Fruit fly (Drosophila melanogaster) whole organism, embryonic: ENCODE measurements around the gene CG15728.

ENCODE experiments used
- Abd-B ChIP-seq: fragments of 200-800 bp; sonication (Bioruptor generic); optimal IDR thresholded peaks from 2 replicates; lab custom pipeline; 2018; ENCODE audit warnings: missing biosample characterization, mild to moderate bottlenecking, missing genetic modification characterization, moderate library complexity
- CG10147 ChIP-seq: fragments of 200-800 bp; sonication (Bioruptor generic); optimal IDR thresholded peaks from 2 replicates; lab custom pipeline; 2019; ENCODE audit warnings: missing biosample characterization, mild to moderate bottlenecking, missing genetic modification characterization, moderate library complexity
- CG10321 ChIP-seq: fragments of 200-800 bp; sonication (Bioruptor generic); IDR thresholded peaks from 2 replicates; pipeline ENCODE4 v1.3.6; 2022; ENCODE audit warnings: missing biosample characterization, missing genetic modification characterization
- CG11504 ChIP-seq: fragments of 200-800 bp; sonication (Bioruptor generic); optimal IDR thresholded peaks from 3 replicates; lab custom pipeline; 2019; ENCODE audit warnings: missing biosample characterization, mild to moderate bottlenecking, missing genetic modification characterization, moderate library complexity
- CG13775 ChIP-seq: fragments of 200-800 bp; sonication (Bioruptor generic); optimal IDR thresholded peaks from 3 replicates; lab custom pipeline; 2017; ENCODE audit warnings: missing biosample characterization, mild to moderate bottlenecking, missing genetic modification characterization
- CG1529 ChIP-seq: fragments of 200-800 bp; sonication (Bioruptor generic); optimal IDR thresholded peaks from 3 replicates; lab custom pipeline; 2018; ENCODE audit warnings: missing biosample characterization, missing genetic modification characterization
- CG15601 ChIP-seq: fragments of 200-800 bp; sonication (Bioruptor generic); optimal IDR thresholded peaks from 3 replicates; lab custom pipeline; 2019; ENCODE audit warnings: missing biosample characterization, mild to moderate bottlenecking, missing genetic modification characterization, moderate library complexity
- CG15696 ChIP-seq: fragments of 200-800 bp; sonication (Bioruptor generic); optimal IDR thresholded peaks from 2 replicates; lab custom pipeline; 2019; ENCODE audit warnings: missing biosample characterization, mild to moderate bottlenecking, missing genetic modification characterization, moderate library complexity
- CG18599 ChIP-seq: fragments of 200-800 bp; sonication (Bioruptor generic); optimal IDR thresholded peaks from 3 replicates; lab custom pipeline; 2017; ENCODE audit warnings: missing biosample characterization, missing genetic modification characterization, mild to moderate bottlenecking, moderate library complexity, missing genetic modification reagents
- CG18619 ChIP-seq: fragments of 200-800 bp; sonication (Bioruptor generic); optimal IDR thresholded peaks from 3 replicates; lab custom pipeline; 2017; ENCODE audit warnings: missing biosample characterization, mild to moderate bottlenecking, missing genetic modification characterization
- CG30020 ChIP-seq: fragments of 200-800 bp; optimal IDR thresholded peaks from 2 replicates; lab custom pipeline; 2019; ENCODE audit warnings: missing biosample characterization, mild to moderate bottlenecking, missing genetic modification characterization, moderate library complexity
- CG4707 ChIP-seq: fragments of 200-800 bp; sonication (Bioruptor generic); optimal IDR thresholded peaks from 2 replicates; lab custom pipeline; 2018; ENCODE audit warnings: missing biosample characterization, mild to moderate bottlenecking, missing genetic modification characterization, moderate library complexity
- CG4854 ChIP-seq: fragments of 200-800 bp; sonication (Bioruptor generic); optimal IDR thresholded peaks from 2 replicates; lab custom pipeline; 2016; ENCODE audit warnings: missing biosample characterization, missing genetic modification characterization, inconsistent platforms
- CG6254 ChIP-seq: fragments of 200-800 bp; sonication (Bioruptor generic); optimal IDR thresholded peaks from 3 replicates; lab custom pipeline; 2017; ENCODE audit warnings: mild to moderate bottlenecking, missing biosample characterization, missing genetic modification reagents, missing genetic modification characterization
- CG6854 ChIP-seq: fragments of 200-800 bp; sonication (Bioruptor generic); optimal IDR thresholded peaks from 3 replicates; lab custom pipeline; 2017; ENCODE audit warnings: missing biosample characterization, mild to moderate bottlenecking, missing genetic modification characterization
- CG7372 ChIP-seq: fragments of 200-800 bp; sonication (Bioruptor generic); IDR thresholded peaks from 2 replicates; pipeline ENCODE4 v1.3.6; 2022; ENCODE audit warnings: missing biosample characterization, missing genetic modification characterization
- Dek ChIP-seq: fragments of 200-800 bp; sonication (Bioruptor generic); optimal IDR thresholded peaks from 3 replicates; lab custom pipeline; 2019; ENCODE audit warnings: missing biosample characterization, mild to moderate bottlenecking, missing genetic modification characterization, moderate library complexity
- Dfd ChIP-seq, 2 experiments: fragments of >200 bp; optimal IDR thresholded peaks; 2 replicates each; lab custom pipeline; 2017; ENCODE audit warnings: missing biosample characterization in 2 of 2, missing genetic modification characterization in 2 of 2
- Dp ChIP-seq: fragments of 200-800 bp; sonication (Bioruptor generic); optimal IDR thresholded peaks from 2 replicates; lab custom pipeline; 2018; ENCODE audit warnings: missing biosample characterization, mild to moderate bottlenecking, missing genetic modification characterization, moderate library complexity
- Drgx ChIP-seq: fragments of 200-800 bp; sonication (Bioruptor generic); IDR thresholded peaks from 2 replicates; pipeline ENCODE4 v1.3.6; 2022; ENCODE audit warnings: missing biosample characterization, missing genetic modification characterization
- GATAe ChIP-seq: fragments of 200-800 bp; sonication (Bioruptor generic); conservative IDR thresholded peaks from 2 replicates; pipeline ENCODE4 v1.3.6; 2022; ENCODE audit warnings: missing biosample characterization, missing genetic modification characterization
- Lim3 ChIP-seq: fragments of 200-800 bp; sonication (Bioruptor generic); IDR thresholded peaks from 2 replicates; pipeline ENCODE4 v1.3.6; 2022; ENCODE audit warnings: missing biosample characterization, missing genetic modification characterization
- MBD-R2 ChIP-seq: fragments of 200-800 bp; sonication (Bioruptor generic); IDR thresholded peaks from 2 replicates; pipeline ENCODE4 v1.3.6; 2022; ENCODE audit warnings: missing biosample characterization, missing genetic modification characterization
- Mes4 ChIP-seq: fragments of 200-800 bp; sonication (Bioruptor generic); optimal IDR thresholded peaks from 2 replicates; lab custom pipeline; 2016; ENCODE audit warnings: missing biosample characterization, missing genetic modification characterization
- Neu2 ChIP-seq: fragments of 200-800 bp; sonication (Bioruptor generic); optimal IDR thresholded peaks from 3 replicates; lab custom pipeline; 2016; ENCODE audit warnings: missing biosample characterization, missing genetic modification characterization, borderline replicate concordance
- Rfx ChIP-seq: fragments of 200-800 bp; sonication (Bioruptor generic); IDR thresholded peaks from 2 replicates; pipeline ENCODE4 v1.3.6; 2022; ENCODE audit warnings: missing biosample characterization, missing genetic modification characterization
- Ssrp ChIP-seq: fragments of 200-800 bp; sonication (Bioruptor generic); optimal IDR thresholded peaks from 2 replicates; lab custom pipeline; 2018; ENCODE audit warnings: missing biosample characterization, mild to moderate bottlenecking, missing genetic modification characterization, moderate library complexity
- bbx ChIP-seq: fragments of 200-800 bp; sonication (Bioruptor generic); IDR thresholded peaks from 2 replicates; pipeline ENCODE4 v1.3.6; 2022; ENCODE audit warnings: missing biosample characterization, missing genetic modification characterization; ENCODE audit not compliant: partially characterized antibody
- cas ChIP-seq: fragments of 200-800 bp; sonication (Bioruptor generic); IDR thresholded peaks from 2 replicates; pipeline ENCODE4 v1.3.6; 2022; ENCODE audit warnings: missing biosample characterization, missing genetic modification characterization
- dimm ChIP-seq: fragments of 200-800 bp; sonication (Bioruptor generic); IDR thresholded peaks from 2 replicates; pipeline ENCODE4 v1.3.6; 2022; ENCODE audit warnings: missing biosample characterization, missing genetic modification characterization
- eyg ChIP-seq: fragments of 200-800 bp; sonication (Bioruptor generic); optimal IDR thresholded peaks from 3 replicates; lab custom pipeline; 2016; ENCODE audit warnings: missing biosample characterization, missing genetic modification characterization
- fd64A ChIP-seq: fragments of 200-800 bp; sonication (Bioruptor generic); optimal IDR thresholded peaks from 3 replicates; lab custom pipeline; 2018; ENCODE audit warnings: missing biosample characterization, mild to moderate bottlenecking, missing genetic modification characterization
- gem ChIP-seq: fragments of 200-800 bp; sonication (Bioruptor generic); optimal IDR thresholded peaks from 2 replicates; lab custom pipeline; 2019; ENCODE audit warnings: missing biosample characterization, mild to moderate bottlenecking, missing genetic modification characterization, moderate library complexity
- gfzf ChIP-seq: fragments of 200-800 bp; sonication (Bioruptor generic); optimal IDR thresholded peaks from 2 replicates; lab custom pipeline; 2016; ENCODE audit warnings: missing biosample characterization, mild to moderate bottlenecking, missing genetic modification characterization, moderate library complexity
- gro ChIP-seq: fragments of 200-800 bp; sonication (Bioruptor generic); optimal IDR thresholded peaks from 2 replicates; lab custom pipeline; 2016; ENCODE audit warnings: missing biosample characterization, missing genetic modification characterization
- ken ChIP-seq: fragments of 200-800 bp; sonication (Bioruptor generic); IDR thresholded peaks from 3 replicates; pipeline ENCODE4 v1.3.6; 2022; ENCODE audit warnings: missing biosample characterization, missing genetic modification characterization
- lilli ChIP-seq: fragments of 200-800 bp; sonication (Bioruptor generic); optimal IDR thresholded peaks from 3 replicates; lab custom pipeline; 2016; ENCODE audit warnings: missing biosample characterization, missing genetic modification characterization
- lmd ChIP-seq: fragments of 200-800 bp; sonication (Bioruptor generic); IDR thresholded peaks from 2 replicates; pipeline ENCODE4 v1.3.6; 2022; ENCODE audit warnings: missing biosample characterization, missing genetic modification characterization
- lov ChIP-seq, 2 experiments: fragments of 200-800 bp in 1 of 2; fragments of >200 bp in 1 of 2; sonication (Bioruptor generic) in 1 of 2; IDR thresholded peaks in 1 of 2; optimal IDR thresholded peaks in 1 of 2; 2 replicates in 1 of 2; 3 replicates in 1 of 2; pipeline versions ENCODE4 v1.3.6 to Lab custom; 2017 to 2022; ENCODE audit warnings: missing biosample characterization in 1 of 2, missing genetic modification characterization in 1 of 2
- nau ChIP-seq: fragments of 200-800 bp; sonication (Bioruptor generic); optimal IDR thresholded peaks from 3 replicates; lab custom pipeline; 2017; ENCODE audit warnings: missing biosample characterization, mild to moderate bottlenecking, missing genetic modification characterization, missing genetic modification reagents
- pho ChIP-seq: fragments of 200-800 bp; sonication (Bioruptor generic); optimal IDR thresholded peaks from 2 replicates; lab custom pipeline; 2016; ENCODE audit warnings: missing biosample characterization, missing genetic modification characterization
- pnt ChIP-seq: fragments of 200-800 bp; sonication (Bioruptor generic); optimal IDR thresholded peaks from 3 replicates; lab custom pipeline; 2016; ENCODE audit warnings: missing biosample characterization, missing genetic modification characterization
- sens-2 ChIP-seq: fragments of 200-800 bp; sonication (Bioruptor generic); IDR thresholded peaks from 2 replicates; pipeline ENCODE4 v1.3.6; 2022; ENCODE audit warnings: missing biosample characterization, missing genetic modification characterization
- ssp ChIP-seq: fragments of 200-800 bp; sonication (Bioruptor generic); IDR thresholded peaks from 2 replicates; pipeline ENCODE4 v1.3.6; 2022; ENCODE audit warnings: missing biosample characterization, missing genetic modification characterization
- tin ChIP-seq: fragments of 200-800 bp; sonication (Bioruptor generic); optimal IDR thresholded peaks from 3 replicates; lab custom pipeline; 2016; ENCODE audit warnings: missing biosample characterization, missing genetic modification characterization
- toy ChIP-seq: fragments of 200-800 bp; sonication (Bioruptor generic); IDR thresholded peaks from 2 replicates; pipeline ENCODE4 v1.3.6; 2022; ENCODE audit warnings: missing biosample characterization, missing genetic modification characterization
- tx ChIP-seq: fragments of 200-800 bp; sonication (Bioruptor generic); optimal IDR thresholded peaks from 2 replicates; lab custom pipeline; 2016; ENCODE audit warnings: missing biosample characterization, missing genetic modification characterization
- usp ChIP-seq: fragments of >200 bp; optimal IDR thresholded peaks from 2 replicates; lab custom pipeline; 2017; ENCODE audit warnings: missing biosample characterization, missing genetic modification characterization
- vnd ChIP-seq: fragments of 200-800 bp; sonication (Bioruptor generic); IDR thresholded peaks from 3 replicates; pipeline ENCODE4 v1.3.6; 2022; ENCODE audit warnings: missing biosample characterization, missing genetic modification characterization; ENCODE audit not compliant: partially characterized antibody
- wek ChIP-seq: fragments of 200-800 bp; sonication (Bioruptor generic); optimal IDR thresholded peaks from 3 replicates; lab custom pipeline; 2018; ENCODE audit warnings: missing biosample characterization, mild to moderate bottlenecking, missing genetic modification characterization, moderate library complexity

Gene CG15728

dm6 chrX:12629564-12629963 is 5.5 kb downstream of the CG15728 start, which contains the start of the genes Aven and CG2540 (continued):
- TF ChIP-seq vnd (GFP tag; lab: Robert Waterston, UW) (no peak), gfzf (no peak), nau (GFP tag; lab: Kevin White, UChicago) (no peak), Abd-B (peak; percentile 72), CG10321 (GFP tag; lab: Robert Waterston, UW) (0 out of 2 replicates have a peak, but pooled peaks have one; percentile 39), pnt (GFP tag; lab: Kevin White, UChicago) (no peak), cas (GFP tag; lab: Robert Waterston, UW) (no peak), Dek (tag; lab: Kevin White, UChicago) (peak; percentile 78), lov (optimal IDR thresholded peaks at IDR 0.05; lab: Kevin White, UChicago) (no peak), lov (GFP tag; IDR thresholded peaks at IDR 0.05; lab: Robert Waterston, UW) (no peak), Ssrp (tag; lab: Kevin White, UChicago) (peak; percentile 83), gem (peak; percentile 93), CG15696 (tag; lab: Kevin White, UChicago) (peak; percentile 89), Mes4 (no peak), eyg (GFP tag; lab: Kevin White, UChicago) (no peak), CG6854 (GFP tag; lab: Kevin White, UChicago) (peak; percentile 81), ssp (GFP tag; lab: Robert Waterston, UW) (peak; percentile 45; the same call in 1 of the 2 replicates), CG7372 (GFP tag; lab: Robert Waterston, UW) (peak; percentile 59), CG1529 (GFP tag; lab: Kevin White, UChicago) (peak; percentile 68), CG18619 (GFP tag; lab: Kevin White, UChicago) (peak; percentile 81), CG4707 (GFP tag; lab: Kevin White, UChicago) (peak; percentile 33), CG13775 (GFP tag; lab: Kevin White, UChicago) (peak; percentile 89), CG6254 (peak; percentile 72), toy (GFP tag; lab: Robert Waterston, UW) (no peak), Drgx (GFP tag; lab: Robert Waterston, UW) (peak; percentile 65; the same call in 1 of the 2 replicates), usp (GFP tag; lab: Kevin White, UChicago) (no peak), lmd (peak; percentile 61), pho (no peak), CG15601 (tag; lab: Kevin White, UChicago) (peak; percentile 85), GATAe (no peak), fd64A (GFP tag; lab: Kevin White, UChicago) (no peak), Dfd (GFP tag; optimal IDR thresholded peaks at IDR 0.05; lab: Kevin White, UChicago) (no peak), ken (GFP tag; lab: Robert Waterston, UW) (0 out of 3 replicates have a peak, but pooled peaks have one; percentile 38), bbx (GFP tag; lab: Robert Waterston, UW) (no peak), MBD-R2 (GFP tag; lab: Robert Waterston, UW) (peak; percentile 79), Dp (peak; percentile 4), CG18599 (peak; percentile 92), tin (GFP tag; lab: Kevin White, UChicago) (peak; percentile 76), sens-2 (GFP tag; lab: Robert Waterston, UW) (peak; percentile 7; the same call in 1 of the 2 replicates), CG11504 (tag; lab: Kevin White, UChicago) (peak; percentile 89), wek (GFP tag; lab: Kevin White, UChicago) (no peak), Rfx (GFP tag; lab: Robert Waterston, UW) (peak; percentile 60; the same call in 1 of the 2 replicates), dimm (GFP tag; lab: Robert Waterston, UW) (no peak), CG4854 (no peak), CG30020 (peak; percentile 71), lilli (GFP tag; lab: Kevin White, UChicago) (peak; percentile 41), CG10147 (peak; percentile 87), tx (GFP tag; lab: Kevin White, UChicago) (no peak), Lim3 (GFP tag; lab: Robert Waterston, UW) (no peak), gro (GFP tag; lab: Kevin White, UChicago) (no peak), Neu2 (GFP tag; lab: Kevin White, UChicago) (no peak)
